Fruit fly (Drosophila melanogaster): ENCODE results near the gene Gagr.

Gene Gagr

DNA sequence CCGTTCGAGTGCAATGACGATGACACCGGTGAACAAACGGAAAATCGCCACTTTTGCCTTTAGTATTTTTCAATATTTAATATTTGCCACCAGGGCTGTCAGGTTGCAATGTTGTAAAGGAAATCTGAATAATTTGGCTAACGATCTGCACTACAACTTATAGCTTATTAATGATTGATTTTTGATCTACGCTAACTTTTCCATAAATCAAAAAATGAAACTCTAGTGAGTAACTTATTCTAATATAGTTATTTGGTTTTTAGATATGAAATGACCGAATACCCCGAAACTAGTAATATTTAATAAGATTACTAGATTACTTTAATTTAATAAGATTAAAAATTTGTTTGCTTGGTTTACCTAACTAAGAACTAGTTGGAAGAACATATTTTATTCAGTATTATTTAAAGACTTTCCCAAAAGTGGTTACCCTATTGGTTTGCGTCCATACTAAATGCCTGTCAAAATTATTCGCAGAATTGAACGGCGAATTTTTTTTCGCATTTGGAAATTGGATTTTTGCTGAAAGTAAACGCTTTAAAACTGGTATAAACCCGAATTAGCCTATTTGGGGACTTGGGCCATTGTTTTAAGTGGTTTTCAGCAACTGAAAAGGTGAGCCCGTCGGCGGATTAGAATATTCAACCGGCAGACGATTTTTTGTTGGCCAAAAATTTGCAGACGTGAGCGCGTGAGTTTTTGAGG lies 8.4 kb upstream of the Gagr start, which contains the start of the genes Agpat3 and RAF2 (continued):
- peak; percentile 19 for TF ChIP-seq Max (GFP tag; optimal IDR thresholded peaks at IDR 0.05)
- 0 out of 2 replicates have a peak, but pooled peaks have one; percentile 25 for TF ChIP-seq CG8765 (GFP tag; IDR thresholded peaks at IDR 0.05)
- no peak for TF ChIP-seq CG15479 (GFP tag; optimal IDR thresholded peaks at IDR 0.05)
- peak; percentile 25 for TF ChIP-seq MBD-R2 (GFP tag; IDR thresholded peaks at IDR 0.05)
- peak; percentile 95 for TF ChIP-seq CG7745 (tag; optimal IDR thresholded peaks at IDR 0.05)
- TF ChIP-seq CG10462 (GFP tag; optimal IDR thresholded peaks at IDR 0.05), result no peak
- TF ChIP-seq row (GFP tag; IDR thresholded peaks at IDR 0.05), result peak; percentile 80
- TF ChIP-seq Nf-YB (GFP tag; optimal IDR thresholded peaks at IDR 0.05), result peak; percentile 6
- no peak for TF ChIP-seq Pdp1 (GFP tag; optimal IDR thresholded peaks at IDR 0.05)
- TF ChIP-seq prd (optimal IDR thresholded peaks at IDR 0.05), result no peak
- TF ChIP-seq prd (GFP tag; IDR thresholded peaks at IDR 0.05), result peak; percentile 67; the same call in 2 of the 3 replicates
- peak; percentile 81 for TF ChIP-seq Abd-B (GFP tag; optimal IDR thresholded peaks at IDR 0.05)
- TF ChIP-seq CG6765 (GFP tag; optimal IDR thresholded peaks at IDR 0.05), result no peak
- TF ChIP-seq CG9817 (tag; optimal IDR thresholded peaks at IDR 0.05), result peak; percentile 50
- peak; percentile 64 for TF ChIP-seq CG6689 (GFP tag; IDR thresholded peaks at IDR 0.05)
- peak; percentile 37 for TF ChIP-seq dmrt99B (tag; optimal IDR thresholded peaks at IDR 0.05)
- TF ChIP-seq zfh1 (GFP tag; IDR thresholded peaks at IDR 0.05), result peak; percentile 48; the same call in 1 of the 3 replicates
- TF ChIP-seq unpg (GFP tag; optimal IDR thresholded peaks at IDR 0.05), result no peak
- no peak for TF ChIP-seq Mes4 (GFP tag; optimal IDR thresholded peaks at IDR 0.05)
- TF ChIP-seq Ssrp (tag; optimal IDR thresholded peaks at IDR 0.05), result peak; percentile 50
- no peak for TF ChIP-seq Jarid2 (GFP tag; optimal IDR thresholded peaks at IDR 0.05)
- TF ChIP-seq lmd (GFP tag; IDR thresholded peaks at IDR 0.05), result peak; percentile 67
- TF ChIP-seq CG2678 (tag; optimal IDR thresholded peaks at IDR 0.05), result peak; percentile 50
- peak; percentile 12 for TF ChIP-seq CG10654 (GFP tag; optimal IDR thresholded peaks at IDR 0.05)
- TF ChIP-seq bab2 (GFP tag; optimal IDR thresholded peaks at IDR 0.05), result peak; percentile 40
- no peak for TF ChIP-seq p53 (GFP tag; optimal IDR thresholded peaks at IDR 0.05)
- no peak for TF ChIP-seq her (GFP tag; optimal IDR thresholded peaks at IDR 0.05)
- TF ChIP-seq az2 (GFP tag; optimal IDR thresholded peaks at IDR 0.05), result peak; percentile 47
- no peak for TF ChIP-seq unc-4 (GFP tag; IDR thresholded peaks at IDR 0.05; ENCODE audit: partially characterized antibody)
- peak; percentile 10 for TF ChIP-seq gsb-n (tag; optimal IDR thresholded peaks at IDR 0.05)
- peak; percentile 10 for TF ChIP-seq CG12155 (GFP tag; optimal IDR thresholded peaks at IDR 0.05)
- TF ChIP-seq peb (GFP tag; IDR thresholded peaks at IDR 0.05), result no peak; the same call in 1 of the 2 replicates
- TF ChIP-seq CG31441 (GFP tag; IDR thresholded peaks at IDR 0.05), result peak; percentile 53
- TF ChIP-seq CG2120 (GFP tag; optimal IDR thresholded peaks at IDR 0.05), result peak; percentile 34
- TF ChIP-seq CG17568 (GFP tag; optimal IDR thresholded peaks at IDR 0.05), result no peak
- no peak for TF ChIP-seq CG11398 (GFP tag; optimal IDR thresholded peaks at IDR 0.05)
- TF ChIP-seq croc (GFP tag; conservative IDR thresholded peaks at IDR 0.05), result no peak; the same call in 2 of the 3 replicates
- no peak for TF ChIP-seq CG6272 (GFP tag; IDR thresholded peaks at IDR 0.05)
- TF ChIP-seq CG30020 (tag; optimal IDR thresholded peaks at IDR 0.05), result peak; percentile 60
- TF ChIP-seq CG15601 (tag; optimal IDR thresholded peaks at IDR 0.05), result peak; percentile 34
- peak; percentile 66 for TF ChIP-seq CG15269 (tag; optimal IDR thresholded peaks at IDR 0.05)
- peak; percentile 9 for TF ChIP-seq Dp (GFP tag; optimal IDR thresholded peaks at IDR 0.05)
- TF ChIP-seq CG4820 (GFP tag; optimal IDR thresholded peaks at IDR 0.05), result peak; percentile 22
- TF ChIP-seq CG8281 (tag; optimal IDR thresholded peaks at IDR 0.05), result no peak
- TF ChIP-seq Nf-YA (GFP tag; IDR thresholded peaks at IDR 0.05), result no peak
- TF ChIP-seq psq (GFP tag; optimal IDR thresholded peaks at IDR 0.05), result no peak
- peak; percentile 80 for TF ChIP-seq gfzf (GFP tag; optimal IDR thresholded peaks at IDR 0.05)
- TF ChIP-seq CG11456 (GFP tag; IDR thresholded peaks at IDR 0.05), result no peak
- TF ChIP-seq CG7556 (GFP tag; optimal IDR thresholded peaks at IDR 0.05), result no peak
- no peak for TF ChIP-seq zf30C (GFP tag; optimal IDR thresholded peaks at IDR 0.05)

Data from whole organism, embryonic.